Worm (Caenorhabditis elegans) whole organism, L4 larva: ENCODE data around the gene srx-105.

Experiments used
- F10B5.3 ChIP-seq: sonication (generic microtip); optimal IDR thresholded peaks from 2 replicates; lab custom pipeline; 2016; ENCODE audit warnings: mild to moderate bottlenecking, missing genetic modification characterization, missing compliant biosample characterization
- F26F4.8 ChIP-seq: fragments of 200-800 bp; sonication (Bioruptor generic); conservative IDR thresholded peaks from 2 replicates; pipeline ENCODE4 v1.3.6; 2022; ENCODE audit warnings: missing genetic modification characterization, missing compliant biosample characterization
- aha-1 ChIP-seq: fragments of 150-350 bp; peaks from one replicate; lab custom pipeline; 2014; ENCODE audit warnings: missing biosample characterization, missing genetic modification characterization
- ama-1 ChIP-seq: fragments of 150-350 bp; optimal IDR thresholded peaks from 2 replicates; lab custom pipeline; 2014; ENCODE audit warnings: inconsistent platforms, mixed read lengths
- arid-1 ChIP-seq: fragments of 200-800 bp; sonication (Bioruptor generic); conservative IDR thresholded peaks from 2 replicates; pipeline ENCODE4 v1.3.6; 2022; ENCODE audit warnings: missing genetic modification reagents, missing genetic modification characterization, missing compliant biosample characterization
- attf-4 ChIP-seq: sonication (generic microtip); optimal IDR thresholded peaks from 3 replicates; lab custom pipeline; 2017; ENCODE audit warnings: missing biosample characterization, missing genetic modification characterization
- ceh-28 ChIP-seq: fragments of 150-350 bp; optimal IDR thresholded peaks from 2 replicates; lab custom pipeline; 2014; ENCODE audit warnings: missing biosample characterization, missing genetic modification reagents, missing genetic modification characterization
- ceh-32 ChIP-seq: sonication (generic microtip); optimal IDR thresholded peaks from 2 replicates; lab custom pipeline; 2016; ENCODE audit warnings: mild to moderate bottlenecking, missing genetic modification characterization, missing compliant biosample characterization; ENCODE audit not compliant: poor library complexity
- ceh-62 ChIP-seq: sonication (generic microtip); optimal IDR thresholded peaks from 2 replicates; lab custom pipeline; 2017; ENCODE audit warnings: missing biosample characterization, missing genetic modification characterization
- dmd-9 ChIP-seq: fragments of 200-800 bp; sonication (Bioruptor generic); IDR thresholded peaks from 2 replicates; pipeline ENCODE4 v1.3.6; 2022; ENCODE audit warnings: missing genetic modification reagents, missing genetic modification characterization, missing compliant biosample characterization
- lin-13 ChIP-seq: fragments of 150-350 bp; optimal IDR thresholded peaks from 2 replicates; lab custom pipeline; 2014; ENCODE audit warnings: missing biosample characterization, missing genetic modification reagents, missing genetic modification characterization
- mdt-29 ChIP-seq: fragments of 200-800 bp; sonication (Bioruptor generic); IDR thresholded peaks from 2 replicates; pipeline ENCODE4 v1.3.6; 2022; ENCODE audit warnings: missing genetic modification reagents, missing genetic modification characterization, missing compliant biosample characterization
- mxl-2 ChIP-seq: fragments of 200-800 bp; sonication (Bioruptor generic); conservative IDR thresholded peaks from 2 replicates; pipeline ENCODE4 v1.3.6; 2022; ENCODE audit warnings: missing genetic modification reagents, missing genetic modification characterization, missing compliant biosample characterization
- nhr-10 ChIP-seq: fragments of 150-350 bp; optimal IDR thresholded peaks from 2 replicates; lab custom pipeline; 2014; ENCODE audit warnings: missing biosample characterization, missing genetic modification characterization
- nhr-102 ChIP-seq: sonication (generic microtip); optimal IDR thresholded peaks from 2 replicates; lab custom pipeline; 2016; ENCODE audit warnings: mild to moderate bottlenecking, missing genetic modification characterization, moderate library complexity, missing compliant biosample characterization
- nhr-41 ChIP-seq: fragments of 200-800 bp; sonication (Bioruptor generic); IDR thresholded peaks from 2 replicates; pipeline ENCODE4 v1.3.6; 2022; ENCODE audit warnings: missing genetic modification reagents, missing genetic modification characterization, missing compliant biosample characterization
- set-16 ChIP-seq: fragments of 200-800 bp; sonication (Bioruptor generic); IDR thresholded peaks from 2 replicates; pipeline ENCODE4 v1.3.6; 2022; ENCODE audit warnings: missing genetic modification reagents, missing genetic modification characterization, missing compliant biosample characterization
- zfp-3 ChIP-seq: fragments of 200-800 bp; sonication (Bioruptor generic); conservative IDR thresholded peaks from 2 replicates; pipeline ENCODE4 v1.3.6; 2022; ENCODE audit warnings: missing genetic modification reagents, missing genetic modification characterization, missing compliant biosample characterization

The srx-105 gene

ce11 chrII:3655378-3655777, 45.8 kb downstream of the srx-105 start, which contains the start of gene F19B10.5:
Gene F19B10.5, plus strand, starts transcription at chrII:3655678.
- TF ChIP-seq nhr-10 (tag; lab: Kevin White, UChicago) (no peak), ceh-62 (tag; lab: Kevin White, UChicago) (no peak), nhr-41 (GFP tag; lab: Robert Waterston, UW) (no peak), nhr-102 (tag; lab: Kevin White, UChicago) (no peak), ceh-28 (tag; lab: Kevin White, UChicago) (no peak), aha-1 (no peak), F10B5.3 (tag; lab: Kevin White, UChicago) (no peak), mdt-29 (GFP tag; lab: Robert Waterston, UW) (no peak), ceh-32 (tag; lab: Kevin White, UChicago) (no peak), set-16 (GFP tag; lab: Robert Waterston, UW) (no peak), attf-4 (tag; lab: Kevin White, UChicago) (no peak), mxl-2 (GFP tag; lab: Robert Waterston, UW) (no peak), zfp-3 (GFP tag; lab: Robert Waterston, UW) (no peak), F26F4.8 (GFP tag; lab: Robert Waterston, UW) (no peak), arid-1 (GFP tag; lab: Robert Waterston, UW) (no peak), dmd-9 (GFP tag; lab: Robert Waterston, UW) (no peak), lin-13 (GFP tag; lab: Kevin White, UChicago) (no peak), ama-1 (lab: Kevin White, UChicago) (no peak)
